Fruit fly (Drosophila melanogaster) whole organism, embryonic: ENCODE results near the gene msd1.
A peak's percentile ranks its signal among the peaks of the same experiment; 100 is the strongest.

Experiments used
- Bdp1 ChIP-seq: fragments of 200-800 bp; sonication (Bioruptor generic); optimal IDR thresholded peaks from 3 replicates; lab custom pipeline; 2016; ENCODE audit warnings: missing biosample characterization, missing genetic modification characterization
- Bgb ChIP-seq: fragments of 200-800 bp; sonication (Bioruptor generic); IDR thresholded peaks from 2 replicates; pipeline ENCODE4 v1.3.6; 2022; ENCODE audit warnings: missing biosample characterization, missing genetic modification characterization; ENCODE audit not compliant: partially characterized antibody
- CG10959 ChIP-seq: fragments of 200-800 bp; sonication (Bioruptor generic); IDR thresholded peaks from 2 replicates; pipeline ENCODE4 v1.3.6; 2022; ENCODE audit warnings: missing biosample characterization, missing genetic modification characterization
- CG10979 ChIP-seq: fragments of 200-800 bp; sonication (Bioruptor generic); optimal IDR thresholded peaks from 2 replicates; lab custom pipeline; 2018; ENCODE audit warnings: missing biosample characterization, mild to moderate bottlenecking, missing genetic modification characterization, moderate library complexity
- CG12104 ChIP-seq: fragments of 200-800 bp; sonication (Bioruptor generic); optimal IDR thresholded peaks from 3 replicates; lab custom pipeline; 2016; ENCODE audit warnings: missing biosample characterization, missing genetic modification characterization
- CG13775 ChIP-seq: fragments of 200-800 bp; sonication (Bioruptor generic); optimal IDR thresholded peaks from 3 replicates; lab custom pipeline; 2017; ENCODE audit warnings: missing biosample characterization, mild to moderate bottlenecking, missing genetic modification characterization
- CG14014 ChIP-seq: fragments of 200-800 bp; sonication (Bioruptor generic); IDR thresholded peaks from 2 replicates; pipeline ENCODE4 v1.3.6; 2022; ENCODE audit warnings: missing biosample characterization, missing genetic modification characterization
- CG32767 ChIP-seq: fragments of 200-800 bp; sonication (Bioruptor generic); IDR thresholded peaks from 2 replicates; pipeline ENCODE4 v1.3.6; 2022; ENCODE audit warnings: missing biosample characterization, missing genetic modification characterization
- CG3407 ChIP-seq: fragments of 200-800 bp; sonication (Bioruptor generic); optimal IDR thresholded peaks from 2 replicates; lab custom pipeline; 2018; ENCODE audit warnings: missing biosample characterization, mild to moderate bottlenecking, missing genetic modification characterization
- CG4617 ChIP-seq: fragments of 200-800 bp; sonication (Bioruptor generic); optimal IDR thresholded peaks from 3 replicates; lab custom pipeline; 2016; ENCODE audit warnings: missing biosample characterization, missing genetic modification characterization, borderline replicate concordance
- CG6175 ChIP-seq: fragments of 200-800 bp; sonication (Bioruptor generic); IDR thresholded peaks from 3 replicates; pipeline ENCODE4 v1.3.6; 2022; ENCODE audit warnings: missing biosample characterization, missing genetic modification characterization
- CG6254 ChIP-seq: fragments of 200-800 bp; sonication (Bioruptor generic); optimal IDR thresholded peaks from 3 replicates; lab custom pipeline; 2017; ENCODE audit warnings: mild to moderate bottlenecking, missing biosample characterization, missing genetic modification reagents, missing genetic modification characterization
- CG7357 ChIP-seq: fragments of 200-800 bp; sonication (Bioruptor generic); IDR thresholded peaks from 3 replicates; pipeline ENCODE4 v1.3.6; 2022; ENCODE audit warnings: missing biosample characterization, missing genetic modification characterization
- CG7745 ChIP-seq: fragments of 200-800 bp; sonication (Bioruptor generic); optimal IDR thresholded peaks from 2 replicates; lab custom pipeline; 2018; ENCODE audit warnings: missing biosample characterization, mild to moderate bottlenecking, missing genetic modification characterization, moderate library complexity
- CG9932 ChIP-seq: fragments of 200-800 bp; sonication (Bioruptor generic); IDR thresholded peaks from 2 replicates; pipeline ENCODE4 v1.3.6; 2022; ENCODE audit warnings: missing biosample characterization, missing genetic modification characterization
- CTCF ChIP-seq: fragments of 200-800 bp; sonication (Bioruptor generic); optimal IDR thresholded peaks from 2 replicates; lab custom pipeline; 2017; ENCODE audit warnings: missing biosample characterization, mild to moderate bottlenecking, missing genetic modification characterization, moderate library complexity
- Camta ChIP-seq: fragments of 200-800 bp; sonication (Bioruptor generic); optimal IDR thresholded peaks from 2 replicates; lab custom pipeline; 2016; ENCODE audit warnings: missing biosample characterization, missing genetic modification characterization
- CrebB ChIP-seq: fragments of 200-800 bp; sonication (Bioruptor generic); optimal IDR thresholded peaks from 3 replicates; lab custom pipeline; 2018; ENCODE audit warnings: missing biosample characterization, mild to moderate bottlenecking, missing genetic modification characterization
- D19A ChIP-seq: fragments of 200-800 bp; optimal IDR thresholded peaks from 3 replicates; lab custom pipeline; 2019; ENCODE audit warnings: missing biosample characterization, mild to moderate bottlenecking, missing genetic modification characterization, moderate library complexity
- Fer2 ChIP-seq: fragments of 200-800 bp; sonication (Bioruptor generic); optimal IDR thresholded peaks from 2 replicates; lab custom pipeline; 2018; ENCODE audit warnings: missing biosample characterization, mild to moderate bottlenecking, missing genetic modification characterization, moderate library complexity
- HLH4C ChIP-seq: fragments of 200-800 bp; sonication (Bioruptor generic); IDR thresholded peaks from 3 replicates; pipeline ENCODE4 v1.3.6; 2022; ENCODE audit warnings: missing biosample characterization, missing genetic modification characterization; ENCODE audit not compliant: partially characterized antibody
- HmgD ChIP-seq: fragments of 200-800 bp; sonication (Bioruptor generic); optimal IDR thresholded peaks from 3 replicates; lab custom pipeline; 2016; ENCODE audit warnings: missing biosample characterization, missing genetic modification characterization
- Hr3 ChIP-seq: fragments of 200-800 bp; sonication (Bioruptor generic); optimal IDR thresholded peaks from 3 replicates; lab custom pipeline; 2016; ENCODE audit warnings: missing biosample characterization, missing genetic modification characterization
- Hr51 ChIP-seq, 2 experiments: fragments of 200-800 bp; sonication (Bioruptor generic); optimal IDR thresholded peaks; 2 replicates in 1 of 2; 3 replicates in 1 of 2; lab custom pipeline; 2016 to 2018; ENCODE audit warnings: missing biosample characterization in 2 of 2, missing genetic modification characterization in 2 of 2, mild to moderate bottlenecking in 1 of 2, moderate library complexity in 1 of 2
- Hsf ChIP-seq: fragments of 200-800 bp; sonication (Bioruptor generic); optimal IDR thresholded peaks from 3 replicates; lab custom pipeline; 2016; ENCODE audit warnings: missing biosample characterization, missing genetic modification characterization
- Nf-YA ChIP-seq: fragments of 200-800 bp; sonication (Bioruptor generic); IDR thresholded peaks from 2 replicates; pipeline ENCODE4 v1.3.6; 2022; ENCODE audit warnings: missing biosample characterization, missing genetic modification characterization
- Nf-YB ChIP-seq: fragments of 200-800 bp; sonication (Bioruptor generic); optimal IDR thresholded peaks from 3 replicates; lab custom pipeline; 2019; ENCODE audit warnings: missing biosample characterization, mild to moderate bottlenecking, missing genetic modification characterization, moderate library complexity
- Oli ChIP-seq: fragments of 200-800 bp; sonication (Bioruptor generic); optimal IDR thresholded peaks from 2 replicates; lab custom pipeline; 2018; ENCODE audit warnings: missing biosample characterization, mild to moderate bottlenecking, missing genetic modification characterization, moderate library complexity
- TFAM ChIP-seq: fragments of 200-800 bp; sonication (Bioruptor generic); optimal IDR thresholded peaks from 2 replicates; lab custom pipeline; 2017; ENCODE audit warnings: missing biosample characterization, missing genetic modification characterization, inconsistent platforms
- YL-1 ChIP-seq: fragments of 200-800 bp; sonication (Bioruptor generic); optimal IDR thresholded peaks from 3 replicates; lab custom pipeline; 2017; ENCODE audit warnings: missing biosample characterization, mild to moderate bottlenecking, missing genetic modification characterization
- bowl ChIP-seq: fragments of 200-800 bp; sonication (Bioruptor generic); IDR thresholded peaks from 2 replicates; pipeline ENCODE4 v1.3.6; 2022; ENCODE audit warnings: missing biosample characterization, missing genetic modification characterization
- chm ChIP-seq: fragments of 200-800 bp; sonication (Bioruptor generic); IDR thresholded peaks from 2 replicates; pipeline ENCODE4 v1.3.6; 2022; ENCODE audit warnings: missing biosample characterization, missing genetic modification characterization
- crc ChIP-seq: fragments of 200-800 bp; sonication (Bioruptor generic); optimal IDR thresholded peaks from 2 replicates; lab custom pipeline; 2016; ENCODE audit warnings: missing biosample characterization, missing genetic modification characterization
- crp ChIP-seq, 2 experiments: fragments of 200-800 bp; sonication (Bioruptor generic); optimal IDR thresholded peaks; 2 replicates in 1 of 2; 3 replicates in 1 of 2; lab custom pipeline; 2017; ENCODE audit warnings: missing biosample characterization in 2 of 2, missing genetic modification characterization in 2 of 2, mild to moderate bottlenecking in 1 of 2, moderate library complexity in 1 of 2
- dati ChIP-seq: fragments of 200-800 bp; sonication (Bioruptor generic); IDR thresholded peaks from 2 replicates; pipeline ENCODE4 v1.3.6; 2022; ENCODE audit warnings: missing biosample characterization, missing genetic modification characterization
- ewg ChIP-seq: fragments of 200-800 bp; sonication (Bioruptor generic); optimal IDR thresholded peaks from 3 replicates; lab custom pipeline; 2017; ENCODE audit warnings: mild to moderate bottlenecking, missing biosample characterization, missing genetic modification reagents, missing genetic modification characterization
- fd102C ChIP-seq: fragments of 200-800 bp; sonication (Bioruptor generic); optimal IDR thresholded peaks from 2 replicates; lab custom pipeline; 2018; ENCODE audit warnings: missing biosample characterization, mild to moderate bottlenecking, missing genetic modification characterization, moderate library complexity
- hkb ChIP-seq, 2 experiments: fragments of 200-800 bp in 1 of 2; fragments of >200 bp in 1 of 2; sonication (Bioruptor generic) in 1 of 2; IDR thresholded peaks in 1 of 2; optimal IDR thresholded peaks in 1 of 2; 2 replicates each; pipeline versions ENCODE4 v1.3.6 to Lab custom; 2017 to 2022; ENCODE audit warnings: missing biosample characterization in 1 of 2, missing genetic modification characterization in 1 of 2
- nerfin-1 ChIP-seq: fragments of 200-800 bp; sonication (Bioruptor generic); optimal IDR thresholded peaks from 3 replicates; lab custom pipeline; 2019; ENCODE audit warnings: missing biosample characterization, mild to moderate bottlenecking, missing genetic modification characterization, moderate library complexity
- nerfin-2 ChIP-seq: fragments of 200-800 bp; sonication (Bioruptor generic); IDR thresholded peaks from 2 replicates; pipeline ENCODE4 v1.3.6; 2022; ENCODE audit warnings: missing biosample characterization, missing genetic modification characterization; ENCODE audit not compliant: partially characterized antibody
- nmo ChIP-seq: fragments of 200-800 bp; sonication (Bioruptor generic); optimal IDR thresholded peaks from 2 replicates; lab custom pipeline; 2018; ENCODE audit warnings: missing biosample characterization, mild to moderate bottlenecking, missing genetic modification characterization, moderate library complexity
- nom ChIP-seq: fragments of 200-800 bp; sonication (Bioruptor generic); optimal IDR thresholded peaks from 2 replicates; lab custom pipeline; 2017; ENCODE audit warnings: missing biosample characterization, missing genetic modification characterization, mild to moderate bottlenecking, moderate library complexity, missing genetic modification reagents
- p53 ChIP-seq: fragments of 200-800 bp; sonication (Bioruptor generic); optimal IDR thresholded peaks from 2 replicates; lab custom pipeline; 2016; ENCODE audit warnings: missing biosample characterization, missing genetic modification characterization
- prd ChIP-seq, 3 experiments: fragments of >200 bp in 2 of 3; fragments of 200-800 bp in 1 of 3; sonication (Bioruptor generic) in 1 of 3; optimal IDR thresholded peaks in 2 of 3; IDR thresholded peaks in 1 of 3; 2 replicates in 2 of 3; 3 replicates in 1 of 3; pipeline versions ENCODE4 v1.3.6 to Lab custom; 2017 to 2022; ENCODE audit warnings: missing biosample characterization in 1 of 3, missing genetic modification characterization in 1 of 3
- psq ChIP-seq: fragments of 200-800 bp; sonication (Bioruptor generic); optimal IDR thresholded peaks from 2 replicates; lab custom pipeline; 2017; ENCODE audit warnings: missing biosample characterization, missing genetic modification characterization
- sisA ChIP-seq: fragments of 200-800 bp; sonication (Bioruptor generic); IDR thresholded peaks from 2 replicates; pipeline ENCODE4 v1.3.6; 2022; ENCODE audit warnings: missing biosample characterization, missing genetic modification characterization
- tna ChIP-seq: fragments of 200-800 bp; sonication (Bioruptor generic); IDR thresholded peaks from 2 replicates; pipeline ENCODE4 v1.3.6; 2022; ENCODE audit warnings: missing biosample characterization, missing genetic modification characterization; ENCODE audit not compliant: partially characterized antibody
- wek ChIP-seq: fragments of 200-800 bp; sonication (Bioruptor generic); optimal IDR thresholded peaks from 3 replicates; lab custom pipeline; 2018; ENCODE audit warnings: missing biosample characterization, mild to moderate bottlenecking, missing genetic modification characterization, moderate library complexity
- zfh2 ChIP-seq: fragments of 200-800 bp; sonication (Bioruptor generic); optimal IDR thresholded peaks from 2 replicates; lab custom pipeline; 2016; ENCODE audit warnings: missing biosample characterization, missing genetic modification characterization

Gene msd1

dm6 chr3L:1368201-1368617, 36.7 kb downstream of the msd1 start (continued):
- peak; percentile 91 for TF ChIP-seq chm (GFP tag; lab: Robert Waterston, UW)
- peak; percentile 46 for TF ChIP-seq CG4617 (GFP tag; lab: Kevin White, UChicago)
- TF ChIP-seq Bdp1 (GFP tag; lab: Kevin White, UChicago), result peak; percentile 32
- peak; percentile 78 for TF ChIP-seq Oli (tag; lab: Kevin White, UChicago)
- TF ChIP-seq crc (GFP tag; lab: Kevin White, UChicago), result peak; percentile 63
- TF ChIP-seq Bgb (GFP tag; lab: Robert Waterston, UW), result no peak
- TF ChIP-seq CG6175 (GFP tag; lab: Robert Waterston, UW), result peak; percentile 60; the same call in 1 of the 3 replicates
- TF ChIP-seq sisA (GFP tag; lab: Robert Waterston, UW), result peak; percentile 88
- no peak for TF ChIP-seq nerfin-2 (GFP tag; lab: Robert Waterston, UW)
- TF ChIP-seq p53 (GFP tag; lab: Kevin White, UChicago), result no peak
- TF ChIP-seq HLH4C (GFP tag; lab: Robert Waterston, UW), result no peak
- TF ChIP-seq tna (GFP tag; lab: Robert Waterston, UW), result no peak
- no peak for TF ChIP-seq hkb (optimal IDR thresholded peaks at IDR 0.05; lab: Kevin White, UChicago)
- peak; percentile 83 for TF ChIP-seq hkb (GFP tag; IDR thresholded peaks at IDR 0.05; lab: Robert Waterston, UW)
- peak; percentile 49 for TF ChIP-seq CrebB (tag; lab: Kevin White, UChicago)
- peak; percentile 71 for TF ChIP-seq CG32767 (GFP tag; lab: Robert Waterston, UW)
- peak; percentile 75 for TF ChIP-seq Camta
- peak; percentile 18 for TF ChIP-seq TFAM (GFP tag; lab: Kevin White, UChicago)
- peak; percentile 29 for TF ChIP-seq Nf-YB (GFP tag; lab: Kevin White, UChicago)
- peak; percentile 57 for TF ChIP-seq Fer2 (tag; lab: Kevin White, UChicago)
- peak; percentile 85 for TF ChIP-seq CG9932
- TF ChIP-seq CG7745, result peak; percentile 40
- peak; percentile 53 for TF ChIP-seq nerfin-1 (tag; lab: Kevin White, UChicago)
- TF ChIP-seq CG7357 (GFP tag; lab: Robert Waterston, UW), result peak; percentile 77
- TF ChIP-seq CG6254 (GFP tag; lab: Kevin White, UChicago), result peak; percentile 55
- peak; percentile 89 for TF ChIP-seq CG14014
- TF ChIP-seq bowl (GFP tag; lab: Robert Waterston, UW), result peak; percentile 54; the same call in 1 of the 2 replicates
- TF ChIP-seq CG13775, result peak; percentile 69
- TF ChIP-seq CG12104 (GFP tag; lab: Kevin White, UChicago), result peak; percentile 39
- TF ChIP-seq Hsf, result peak; percentile 80
- TF ChIP-seq fd102C, result peak; percentile 71
- peak; percentile 59; the same call in 1 of the 2 replicates for TF ChIP-seq dati (GFP tag; lab: Robert Waterston, UW)
- peak; percentile 74 for TF ChIP-seq nmo (GFP tag; lab: Kevin White, UChicago)
- TF ChIP-seq prd (optimal IDR thresholded peaks at IDR 0.05; lab: Kevin White, UChicago), result no peak
- TF ChIP-seq prd (GFP tag; IDR thresholded peaks at IDR 0.05; lab: Robert Waterston, UW), result peak; percentile 98
- no peak for TF ChIP-seq YL-1 (GFP tag; lab: Kevin White, UChicago)
- TF ChIP-seq Hr3, result peak; percentile 74
- TF ChIP-seq CTCF (GFP tag; lab: Kevin White, UChicago), result no peak
- peak; percentile 74 for TF ChIP-seq CG10979 (tag; lab: Kevin White, UChicago)
- TF ChIP-seq crp (GFP tag; optimal IDR thresholded peaks at IDR 0.05; lab: Kevin White, UChicago), result peak in 1 of 2 experiments; percentile 57
- TF ChIP-seq HmgD (GFP tag; lab: Kevin White, UChicago), result no peak
- TF ChIP-seq psq (GFP tag; lab: Kevin White, UChicago), result peak; percentile 36
- peak; percentile 73 to 75 for TF ChIP-seq Hr51 (GFP tag; optimal IDR thresholded peaks at IDR 0.05; lab: Kevin White, UChicago)
- no peak for TF ChIP-seq nom (GFP tag; lab: Kevin White, UChicago)
- TF ChIP-seq CG10959 (GFP tag; lab: Robert Waterston, UW), result peak; percentile 86
- no peak for TF ChIP-seq wek (GFP tag; lab: Kevin White, UChicago)
- TF ChIP-seq ewg (GFP tag; lab: Kevin White, UChicago), result peak; percentile 40
- peak; percentile 28 for TF ChIP-seq D19A
- peak; percentile 72 for TF ChIP-seq Nf-YA (GFP tag; lab: Robert Waterston, UW)
- peak; percentile 56 for TF ChIP-seq zfh2 (GFP tag; lab: Kevin White, UChicago)
- peak; percentile 39 for TF ChIP-seq CG3407
